Fruit fly (Drosophila melanogaster) whole organism, embryonic: ENCODE results near the gene MFS9.

ENCODE experiments used
- Asciz ChIP-seq: fragments of 200-800 bp; sonication (Bioruptor generic); optimal IDR thresholded peaks from 2 replicates; lab custom pipeline; 2017; ENCODE audit warnings: missing biosample characterization, mild to moderate bottlenecking, missing genetic modification characterization, missing genetic modification reagents
- Atf6 ChIP-seq: fragments of 200-800 bp; sonication (Bioruptor generic); IDR thresholded peaks from 2 replicates; pipeline ENCODE4 v1.3.6; 2022; ENCODE audit warnings: missing biosample characterization, missing genetic modification characterization
- BtbVII ChIP-seq: fragments of 200-800 bp; sonication (Bioruptor generic); optimal IDR thresholded peaks from 3 replicates; lab custom pipeline; 2017; ENCODE audit warnings: missing biosample characterization, mild to moderate bottlenecking, missing genetic modification characterization
- CG12299 ChIP-seq: fragments of 200-800 bp; sonication (Bioruptor generic); optimal IDR thresholded peaks from 2 replicates; lab custom pipeline; 2018; ENCODE audit warnings: missing biosample characterization, mild to moderate bottlenecking, missing genetic modification characterization
- CG13287 ChIP-seq: fragments of 200-800 bp; sonication (Bioruptor generic); IDR thresholded peaks from 2 replicates; pipeline ENCODE4 v1.3.6; 2022; ENCODE audit warnings: missing biosample characterization, missing genetic modification characterization; ENCODE audit not compliant: partially characterized antibody
- CG13775 ChIP-seq: fragments of 200-800 bp; sonication (Bioruptor generic); optimal IDR thresholded peaks from 3 replicates; lab custom pipeline; 2017; ENCODE audit warnings: missing biosample characterization, mild to moderate bottlenecking, missing genetic modification characterization
- CG14667 ChIP-seq: fragments of 200-800 bp; sonication (Bioruptor generic); IDR thresholded peaks from 2 replicates; pipeline ENCODE4 v1.3.6; 2022; ENCODE audit warnings: missing biosample characterization, missing genetic modification characterization
- CG1602 ChIP-seq: fragments of 200-800 bp; sonication (Bioruptor generic); optimal IDR thresholded peaks from 3 replicates; lab custom pipeline; 2016; ENCODE audit warnings: missing biosample characterization, missing genetic modification characterization
- CG1647 ChIP-seq: fragments of 200-800 bp; sonication (Bioruptor generic); optimal IDR thresholded peaks from 3 replicates; lab custom pipeline; 2016; ENCODE audit warnings: missing biosample characterization, missing genetic modification characterization
- CG30431 ChIP-seq: fragments of 200-800 bp; sonication (Bioruptor generic); optimal IDR thresholded peaks from 2 replicates; lab custom pipeline; 2017; ENCODE audit warnings: missing biosample characterization, missing genetic modification characterization
- CG3407 ChIP-seq: fragments of 200-800 bp; sonication (Bioruptor generic); optimal IDR thresholded peaks from 2 replicates; lab custom pipeline; 2018; ENCODE audit warnings: missing biosample characterization, mild to moderate bottlenecking, missing genetic modification characterization
- CG3847 ChIP-seq: fragments of 200-800 bp; sonication (Bioruptor generic); IDR thresholded peaks from 2 replicates; pipeline ENCODE4 v1.3.6; 2022; ENCODE audit warnings: missing biosample characterization, missing genetic modification characterization
- CG4820 ChIP-seq: fragments of 200-800 bp; sonication (Bioruptor generic); optimal IDR thresholded peaks from 3 replicates; lab custom pipeline; 2016; ENCODE audit warnings: missing biosample characterization, missing genetic modification characterization
- CG5953 ChIP-seq: fragments of 200-800 bp; sonication (Bioruptor generic); IDR thresholded peaks from 2 replicates; pipeline ENCODE4 v1.3.6; 2022; ENCODE audit warnings: missing biosample characterization, missing genetic modification characterization
- CG6272 ChIP-seq: fragments of 200-800 bp; sonication (Bioruptor generic); IDR thresholded peaks from 2 replicates; pipeline ENCODE4 v1.3.6; 2022; ENCODE audit warnings: missing biosample characterization, missing genetic modification characterization
- CG7963 ChIP-seq: fragments of 200-800 bp; sonication (Bioruptor generic); IDR thresholded peaks from 3 replicates; pipeline ENCODE4 v1.3.6; 2022; ENCODE audit warnings: missing biosample characterization, missing genetic modification characterization; ENCODE audit not compliant: partially characterized antibody
- CG9876 ChIP-seq: fragments of 200-800 bp; sonication (Bioruptor generic); optimal IDR thresholded peaks from 2 replicates; lab custom pipeline; 2016; ENCODE audit warnings: missing biosample characterization, missing genetic modification characterization
- Chrac-16 ChIP-seq: fragments of 200-800 bp; sonication (Bioruptor generic); optimal IDR thresholded peaks from 3 replicates; lab custom pipeline; 2016; ENCODE audit warnings: missing biosample characterization, missing genetic modification characterization
- D19A ChIP-seq: fragments of 200-800 bp; optimal IDR thresholded peaks from 3 replicates; lab custom pipeline; 2019; ENCODE audit warnings: missing biosample characterization, mild to moderate bottlenecking, missing genetic modification characterization, moderate library complexity
- D19B ChIP-seq: fragments of 200-800 bp; sonication (Bioruptor generic); optimal IDR thresholded peaks from 2 replicates; lab custom pipeline; 2017; ENCODE audit warnings: missing biosample characterization, mild to moderate bottlenecking, missing genetic modification characterization
- E2f1 ChIP-seq: fragments of 200-800 bp; sonication (Bioruptor generic); IDR thresholded peaks from 2 replicates; pipeline ENCODE4 v1.3.6; 2022; ENCODE audit warnings: missing biosample characterization, missing genetic modification characterization
- Hand ChIP-seq: fragments of 200-800 bp; sonication (Bioruptor generic); optimal IDR thresholded peaks from 2 replicates; lab custom pipeline; 2017; ENCODE audit warnings: mild to moderate bottlenecking, missing biosample characterization, missing genetic modification reagents, missing genetic modification characterization
- Hmr ChIP-seq: fragments of 200-800 bp; sonication (Bioruptor generic); optimal IDR thresholded peaks from 3 replicates; lab custom pipeline; 2017; ENCODE audit warnings: mild to moderate bottlenecking, missing biosample characterization, missing genetic modification reagents, missing genetic modification characterization
- Kr ChIP-seq: fragments of 200-800 bp; sonication (Bioruptor generic); optimal IDR thresholded peaks from 2 replicates; lab custom pipeline; 2017; ENCODE audit warnings: missing biosample characterization, mild to moderate bottlenecking, missing genetic modification characterization
- MTF-1 ChIP-seq: fragments of 200-800 bp; sonication (Bioruptor generic); optimal IDR thresholded peaks from 2 replicates; lab custom pipeline; 2018; ENCODE audit warnings: missing biosample characterization, mild to moderate bottlenecking, missing genetic modification characterization, borderline replicate concordance
- Myb ChIP-seq: fragments of 200-800 bp; sonication (Bioruptor generic); optimal IDR thresholded peaks from 2 replicates; lab custom pipeline; 2016; ENCODE audit warnings: missing biosample characterization, missing genetic modification characterization
- NC2α ChIP-seq: fragments of 200-800 bp; sonication (Bioruptor generic); optimal IDR thresholded peaks from 2 replicates; lab custom pipeline; 2016; ENCODE audit warnings: missing biosample characterization, missing genetic modification characterization
- Nf-YA ChIP-seq: fragments of 200-800 bp; sonication (Bioruptor generic); IDR thresholded peaks from 2 replicates; pipeline ENCODE4 v1.3.6; 2022; ENCODE audit warnings: missing biosample characterization, missing genetic modification characterization
- Nf-YC ChIP-seq: fragments of 200-800 bp; optimal IDR thresholded peaks from 3 replicates; lab custom pipeline; 2019; ENCODE audit warnings: missing biosample characterization, mild to moderate bottlenecking, missing genetic modification characterization, moderate library complexity
- Oaz ChIP-seq: fragments of 200-800 bp; sonication (Bioruptor generic); IDR thresholded peaks from 2 replicates; pipeline ENCODE4 v1.3.6; 2022; ENCODE audit warnings: missing biosample characterization, missing genetic modification characterization
- Optix ChIP-seq: fragments of 200-800 bp; sonication (Bioruptor generic); IDR thresholded peaks from 3 replicates; pipeline ENCODE4 v1.3.6; 2022; ENCODE audit warnings: missing biosample characterization, missing genetic modification characterization
- Poxn ChIP-seq: fragments of 200-800 bp; sonication (Bioruptor generic); IDR thresholded peaks from 2 replicates; pipeline ENCODE4 v1.3.6; 2022; ENCODE audit warnings: missing biosample characterization, missing genetic modification characterization
- Rfx ChIP-seq: fragments of 200-800 bp; sonication (Bioruptor generic); IDR thresholded peaks from 2 replicates; pipeline ENCODE4 v1.3.6; 2022; ENCODE audit warnings: missing biosample characterization, missing genetic modification characterization
- Stat92E ChIP-seq, 3 experiments: fragments of >200 bp in 2 of 3; fragments of 200-800 bp in 1 of 3; sonication (Bioruptor generic) in 1 of 3; optimal IDR thresholded peaks; 2 replicates each; lab custom pipeline; 2017 to 2019; ENCODE audit warnings: missing biosample characterization in 3 of 3, missing genetic modification characterization in 3 of 3, mild to moderate bottlenecking in 1 of 3, moderate library complexity in 1 of 3
- TFAM ChIP-seq: fragments of 200-800 bp; sonication (Bioruptor generic); optimal IDR thresholded peaks from 2 replicates; lab custom pipeline; 2017; ENCODE audit warnings: missing biosample characterization, missing genetic modification characterization, inconsistent platforms
- aop ChIP-seq: fragments of 200-800 bp; sonication (Bioruptor generic); IDR thresholded peaks from 2 replicates; pipeline ENCODE4 v1.3.6; 2022; ENCODE audit warnings: missing biosample characterization, missing genetic modification characterization
- bigmax ChIP-seq: fragments of 200-800 bp; sonication (Bioruptor generic); optimal IDR thresholded peaks from 2 replicates; lab custom pipeline; 2018; ENCODE audit warnings: missing biosample characterization, mild to moderate bottlenecking, missing genetic modification characterization
- btn ChIP-seq: fragments of 200-800 bp; sonication (Bioruptor generic); optimal IDR thresholded peaks from 2 replicates; lab custom pipeline; 2016; ENCODE audit warnings: missing biosample characterization, missing genetic modification characterization
- cato ChIP-seq: fragments of 200-800 bp; sonication (Bioruptor generic); optimal IDR thresholded peaks from 2 replicates; lab custom pipeline; 2016; ENCODE audit warnings: missing biosample characterization, missing genetic modification characterization, borderline replicate concordance
- fd64A ChIP-seq: fragments of 200-800 bp; sonication (Bioruptor generic); optimal IDR thresholded peaks from 3 replicates; lab custom pipeline; 2018; ENCODE audit warnings: missing biosample characterization, mild to moderate bottlenecking, missing genetic modification characterization
- h ChIP-seq: fragments of >200 bp; optimal IDR thresholded peaks from 2 replicates; lab custom pipeline; 2017
- hb ChIP-seq: fragments of 200-800 bp; sonication (Bioruptor generic); IDR thresholded peaks from 3 replicates; pipeline ENCODE4 v1.3.6; 2022; ENCODE audit warnings: missing biosample characterization, missing genetic modification characterization; ENCODE audit not compliant: partially characterized antibody
- nerfin-1 ChIP-seq: fragments of 200-800 bp; sonication (Bioruptor generic); optimal IDR thresholded peaks from 3 replicates; lab custom pipeline; 2019; ENCODE audit warnings: missing biosample characterization, mild to moderate bottlenecking, missing genetic modification characterization, moderate library complexity
- pb ChIP-seq: fragments of 200-800 bp; sonication (Bioruptor generic); optimal IDR thresholded peaks from 3 replicates; lab custom pipeline; 2016; ENCODE audit warnings: missing biosample characterization, missing genetic modification characterization
- sc ChIP-seq, 3 experiments: fragments of >200 bp in 2 of 3; fragments of 200-800 bp in 1 of 3; sonication (Bioruptor generic) in 1 of 3; optimal IDR thresholded peaks; 2 replicates in 2 of 3; 3 replicates in 1 of 3; lab custom pipeline; 2017; ENCODE audit warnings: mild to moderate bottlenecking in 1 of 3, missing biosample characterization in 1 of 3, missing genetic modification characterization in 1 of 3, missing genetic modification reagents in 1 of 3
- sr ChIP-seq: fragments of 200-800 bp; sonication (Bioruptor generic); IDR thresholded peaks from 3 replicates; pipeline ENCODE4 v1.3.6; 2022; ENCODE audit warnings: missing biosample characterization, missing genetic modification characterization
- stwl ChIP-seq: fragments of 200-800 bp; sonication (Bioruptor generic); optimal IDR thresholded peaks from 3 replicates; lab custom pipeline; 2018; ENCODE audit warnings: missing biosample characterization, mild to moderate bottlenecking, missing genetic modification characterization, moderate library complexity
- vnd ChIP-seq: fragments of 200-800 bp; sonication (Bioruptor generic); IDR thresholded peaks from 3 replicates; pipeline ENCODE4 v1.3.6; 2022; ENCODE audit warnings: missing biosample characterization, missing genetic modification characterization; ENCODE audit not compliant: partially characterized antibody
- vvl ChIP-seq: fragments of 200-800 bp; sonication (Bioruptor generic); IDR thresholded peaks from 2 replicates; pipeline ENCODE4 v1.3.6; 2022; ENCODE audit warnings: missing biosample characterization, missing genetic modification characterization

MFS9 gene

DNA sequence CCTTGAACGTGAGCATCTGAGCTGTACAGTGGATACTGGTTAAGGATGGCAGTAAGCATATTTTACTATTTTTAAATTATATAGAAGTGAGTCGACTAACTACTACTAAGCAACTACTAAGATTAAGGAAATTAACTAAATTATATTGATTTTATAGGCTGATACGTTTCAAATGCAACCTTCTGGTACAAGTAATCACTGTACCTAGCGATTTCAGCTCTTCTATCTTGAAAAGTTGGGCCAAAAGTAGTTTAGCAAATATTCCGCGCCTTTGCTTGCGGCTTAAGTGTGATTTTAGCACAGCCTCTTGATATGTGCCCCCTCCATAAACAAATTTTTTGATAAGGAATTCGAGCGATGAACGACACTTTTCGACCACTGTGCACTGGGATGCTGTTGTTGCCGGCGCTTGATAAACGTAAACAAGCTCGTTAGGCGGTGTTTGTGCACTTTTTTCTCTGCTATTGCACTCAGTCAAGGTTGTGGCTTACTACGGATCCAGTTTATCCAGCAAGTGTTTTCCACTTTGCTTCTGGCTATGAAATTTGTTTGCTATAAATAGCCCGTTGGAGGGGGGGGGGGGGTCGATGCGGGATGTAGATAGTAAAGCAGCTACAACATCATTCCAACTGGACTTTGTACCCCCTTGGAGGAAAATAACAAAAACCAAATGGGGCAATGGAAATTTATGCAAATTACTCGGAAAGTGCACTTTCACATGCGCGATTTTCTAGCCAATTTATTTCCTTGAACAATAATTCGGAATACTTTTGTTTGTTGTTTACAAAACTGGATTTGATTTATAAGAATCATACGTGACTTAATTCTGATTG, 44.2 kb upstream of the MFS9 start (continued):
- TF ChIP-seq bigmax (no peak), CG6272 (GFP tag; lab: Robert Waterston, UW) (peak; percentile 80), Kr (GFP tag; lab: Kevin White, UChicago) (no peak), CG4820 (GFP tag; lab: Kevin White, UChicago) (peak; percentile 57), E2f1 (GFP tag; lab: Robert Waterston, UW) (peak; percentile 73), Chrac-16 (GFP tag; lab: Kevin White, UChicago) (peak; percentile 55), CG9876 (no peak), Hmr (GFP tag; lab: Kevin White, UChicago) (peak; percentile 59), CG30431 (GFP tag; lab: Kevin White, UChicago) (peak; percentile 52), Stat92E (GFP tag; optimal IDR thresholded peaks at IDR 0.05; lab: Kevin White, UChicago) (no peak), Poxn (GFP tag; lab: Robert Waterston, UW) (0 out of 2 replicates have a peak, but pooled peaks have one; percentile 29), Rfx (GFP tag; lab: Robert Waterston, UW) (peak; percentile 93), Myb (GFP tag; lab: Kevin White, UChicago) (peak; percentile 24), hb (GFP tag; lab: Robert Waterston, UW) (no peak), CG14667 (GFP tag; lab: Robert Waterston, UW) (peak; percentile 83), CG13287 (GFP tag; lab: Robert Waterston, UW) (no peak), stwl (no peak), btn (GFP tag; lab: Kevin White, UChicago) (no peak), CG7963 (GFP tag; lab: Robert Waterston, UW) (no peak), BtbVII (GFP tag; lab: Kevin White, UChicago) (peak; percentile 83), CG1602 (GFP tag; lab: Kevin White, UChicago) (peak; percentile 55), pb (GFP tag; lab: Kevin White, UChicago) (no peak), nerfin-1 (tag; lab: Kevin White, UChicago) (no peak), fd64A (GFP tag; lab: Kevin White, UChicago) (no peak), sr (GFP tag; lab: Robert Waterston, UW) (no peak), cato (GFP tag; lab: Kevin White, UChicago) (peak; percentile 34), vnd (GFP tag; lab: Robert Waterston, UW) (no peak), NC2α (GFP tag; lab: Kevin White, UChicago) (no peak), Hand (GFP tag; lab: Kevin White, UChicago) (no peak), CG3847 (peak; percentile 63), vvl (GFP tag; lab: Robert Waterston, UW) (peak; percentile 52; the same call in 1 of the 2 replicates), Optix (no peak), CG3407 (GFP tag; lab: Kevin White, UChicago) (no peak), h (no peak), Oaz (peak; percentile 39; the same call in 1 of the 2 replicates), CG13775 (GFP tag; lab: Kevin White, UChicago) (peak; percentile 53), CG1647 (GFP tag; lab: Kevin White, UChicago) (no peak), Nf-YC (no peak), CG12299 (tag; lab: Kevin White, UChicago) (peak; percentile 21), TFAM (GFP tag; lab: Kevin White, UChicago) (no peak), Asciz (no peak), Atf6 (GFP tag; lab: Robert Waterston, UW) (peak; percentile 88), D19B (GFP tag; lab: Kevin White, UChicago) (peak; percentile 52), D19A (tag; lab: Kevin White, UChicago) (peak; percentile 40), MTF-1 (no peak), aop (no peak), sc (optimal IDR thresholded peaks at IDR 0.05; lab: Kevin White, UChicago) (no peak), sc (GFP tag; optimal IDR thresholded peaks at IDR 0.05; lab: Kevin White, UChicago) (no peak), Nf-YA (GFP tag; lab: Robert Waterston, UW) (peak; percentile 60; the same call in 1 of the 2 replicates), CG5953 (0 out of 2 replicates have a peak, but pooled peaks have one; percentile 34)
